Fruit fly (Drosophila melanogaster) whole organism, embryonic: ENCODE results near the gene spn-B.

Experiments
- Awh ChIP-seq: fragments of 200-800 bp; sonication (Bioruptor generic); IDR thresholded peaks from 2 replicates; pipeline ENCODE4, ENCODE4 v1.3.6; 2022; ENCODE audit warnings: missing biosample characterization, missing genetic modification characterization
- BEAF-32 ChIP-seq: fragments of 200-800 bp; sonication (Bioruptor generic); optimal IDR thresholded peaks from 3 replicates; lab custom pipeline; 2017; ENCODE audit warnings: missing biosample characterization, missing genetic modification characterization, mild to moderate bottlenecking, moderate library complexity, missing genetic modification reagents
- Bgb ChIP-seq: fragments of 200-800 bp; sonication (Bioruptor generic); IDR thresholded peaks from 2 replicates; pipeline ENCODE4 v1.3.6; 2022; ENCODE audit warnings: missing biosample characterization, missing genetic modification characterization; ENCODE audit not compliant: partially characterized antibody
- CG1024 ChIP-seq: fragments of 200-800 bp; sonication (Bioruptor generic); IDR thresholded peaks from 2 replicates; pipeline ENCODE4 v1.3.6; 2022; ENCODE audit warnings: missing biosample characterization, missing genetic modification characterization
- CG12391 ChIP-seq: fragments of 200-800 bp; sonication (Bioruptor generic); optimal IDR thresholded peaks from 3 replicates; lab custom pipeline; 2018; ENCODE audit warnings: missing biosample characterization, mild to moderate bottlenecking, missing genetic modification characterization, moderate library complexity
- CG13624 ChIP-seq: fragments of 200-800 bp; sonication (Bioruptor generic); optimal IDR thresholded peaks from 2 replicates; lab custom pipeline; 2016; ENCODE audit warnings: missing biosample characterization, missing genetic modification characterization
- CG14050 ChIP-seq: fragments of 200-800 bp; sonication (Bioruptor generic); IDR thresholded peaks from 3 replicates; pipeline ENCODE4 v1.3.6; 2022; ENCODE audit warnings: missing biosample characterization, missing genetic modification characterization
- CG17829 ChIP-seq: fragments of 200-800 bp; optimal IDR thresholded peaks from 2 replicates; lab custom pipeline; 2019; ENCODE audit warnings: missing biosample characterization, mild to moderate bottlenecking, missing genetic modification characterization, moderate library complexity
- CG3847 ChIP-seq: fragments of 200-800 bp; sonication (Bioruptor generic); IDR thresholded peaks from 2 replicates; pipeline ENCODE4 v1.3.6; 2022; ENCODE audit warnings: missing biosample characterization, missing genetic modification characterization
- CG6175 ChIP-seq: fragments of 200-800 bp; sonication (Bioruptor generic); IDR thresholded peaks from 3 replicates; pipeline ENCODE4 v1.3.6; 2022; ENCODE audit warnings: missing biosample characterization, missing genetic modification characterization
- CG6813 ChIP-seq: fragments of 200-800 bp; sonication (Bioruptor generic); optimal IDR thresholded peaks from 2 replicates; lab custom pipeline; 2017; ENCODE audit warnings: missing biosample characterization, missing genetic modification characterization, mild to moderate bottlenecking, moderate library complexity, missing genetic modification reagents
- CG8359 ChIP-seq: fragments of 200-800 bp; sonication (Bioruptor generic); optimal IDR thresholded peaks from 2 replicates; lab custom pipeline; 2017; ENCODE audit warnings: missing biosample characterization, mild to moderate bottlenecking, missing genetic modification characterization, borderline replicate concordance
- CG8765 ChIP-seq: fragments of 200-800 bp; sonication (Bioruptor generic); IDR thresholded peaks from 2 replicates; pipeline ENCODE4 v1.3.6; 2022; ENCODE audit warnings: missing biosample characterization, missing genetic modification characterization
- CG8924 ChIP-seq: fragments of 200-800 bp; optimal IDR thresholded peaks from 3 replicates; lab custom pipeline; 2019; ENCODE audit warnings: missing biosample characterization, mild to moderate bottlenecking, missing genetic modification characterization, moderate library complexity
- CG9437 ChIP-seq: fragments of 200-800 bp; sonication (Bioruptor generic); optimal IDR thresholded peaks from 2 replicates; lab custom pipeline; 2018; ENCODE audit warnings: missing biosample characterization, mild to moderate bottlenecking, missing genetic modification characterization
- CG9797 ChIP-seq: fragments of 200-800 bp; sonication (Bioruptor generic); optimal IDR thresholded peaks from 3 replicates; lab custom pipeline; 2018; ENCODE audit warnings: missing biosample characterization, mild to moderate bottlenecking, missing genetic modification characterization
- Dbx ChIP-seq: fragments of 200-800 bp; sonication (Bioruptor generic); IDR thresholded peaks from 3 replicates; pipeline ENCODE4 v1.3.6; 2022; ENCODE audit warnings: missing biosample characterization, missing genetic modification characterization
- Drgx ChIP-seq: fragments of 200-800 bp; sonication (Bioruptor generic); IDR thresholded peaks from 2 replicates; pipeline ENCODE4 v1.3.6; 2022; ENCODE audit warnings: missing biosample characterization, missing genetic modification characterization
- E2f2 ChIP-seq: fragments of 200-800 bp; sonication (Bioruptor generic); IDR thresholded peaks from 2 replicates; pipeline ENCODE4 v1.3.6; 2022; ENCODE audit warnings: missing biosample characterization, missing genetic modification characterization
- HLH54F ChIP-seq: fragments of 200-800 bp; sonication (Bioruptor generic); optimal IDR thresholded peaks from 3 replicates; lab custom pipeline; 2016; ENCODE audit warnings: missing biosample characterization, missing genetic modification characterization
- Hr3 ChIP-seq: fragments of 200-800 bp; sonication (Bioruptor generic); optimal IDR thresholded peaks from 3 replicates; lab custom pipeline; 2016; ENCODE audit warnings: missing biosample characterization, missing genetic modification characterization
- MBD-R2 ChIP-seq: fragments of 200-800 bp; sonication (Bioruptor generic); IDR thresholded peaks from 2 replicates; pipeline ENCODE4 v1.3.6; 2022; ENCODE audit warnings: missing biosample characterization, missing genetic modification characterization
- MESR4 ChIP-seq: fragments of 200-800 bp; sonication (Bioruptor generic); optimal IDR thresholded peaks from 2 replicates; lab custom pipeline; 2018; ENCODE audit warnings: missing biosample characterization, mild to moderate bottlenecking, missing genetic modification characterization, moderate library complexity
- Med ChIP-seq: fragments of 200-800 bp; sonication (Bioruptor generic); peaks from one replicate; lab custom pipeline; 2016; ENCODE audit warnings: missing biosample characterization, missing genetic modification characterization, mild to moderate bottlenecking, inconsistent platforms, moderate library complexity
- NK7.1 ChIP-seq: fragments of 200-800 bp; sonication (Bioruptor generic); optimal IDR thresholded peaks from 3 replicates; lab custom pipeline; 2016; ENCODE audit warnings: missing biosample characterization, missing genetic modification characterization
- Nf-YB ChIP-seq: fragments of 200-800 bp; sonication (Bioruptor generic); optimal IDR thresholded peaks from 3 replicates; lab custom pipeline; 2019; ENCODE audit warnings: missing biosample characterization, mild to moderate bottlenecking, missing genetic modification characterization, moderate library complexity
- Scr ChIP-seq: fragments of 200-800 bp; sonication (Bioruptor generic); IDR thresholded peaks from 2 replicates; pipeline ENCODE4 v1.3.6; 2022; ENCODE audit warnings: missing biosample characterization, missing genetic modification characterization; ENCODE audit not compliant: partially characterized antibody
- Xbp1 ChIP-seq: fragments of 200-800 bp; sonication (Bioruptor generic); optimal IDR thresholded peaks from 3 replicates; lab custom pipeline; 2016; ENCODE audit warnings: missing biosample characterization, mild to moderate bottlenecking, missing genetic modification characterization
- ab ChIP-seq: fragments of 200-800 bp; sonication (Bioruptor generic); optimal IDR thresholded peaks from 2 replicates; lab custom pipeline; 2016; ENCODE audit warnings: missing biosample characterization, missing genetic modification characterization
- ac ChIP-seq: fragments of 200-800 bp; sonication (Bioruptor generic); optimal IDR thresholded peaks from 3 replicates; lab custom pipeline; 2017; ENCODE audit warnings: missing biosample characterization, mild to moderate bottlenecking, missing genetic modification characterization
- al ChIP-seq: fragments of 200-800 bp; sonication (Bioruptor generic); IDR thresholded peaks from 2 replicates; pipeline ENCODE4 v1.3.6; 2022; ENCODE audit warnings: missing biosample characterization, missing genetic modification characterization
- ato ChIP-seq: fragments of 200-800 bp; sonication (Bioruptor generic); IDR thresholded peaks from 2 replicates; pipeline ENCODE4 v1.3.6; 2022; ENCODE audit warnings: missing biosample characterization, missing genetic modification characterization; ENCODE audit not compliant: partially characterized antibody
- cwo ChIP-seq: fragments of 200-800 bp; sonication (Bioruptor generic); optimal IDR thresholded peaks from 3 replicates; lab custom pipeline; 2017; ENCODE audit warnings: missing biosample characterization, missing genetic modification characterization, mild to moderate bottlenecking, moderate library complexity, missing genetic modification reagents
- emc ChIP-seq: fragments of 200-800 bp; sonication (Bioruptor generic); optimal IDR thresholded peaks from 2 replicates; lab custom pipeline; 2016; ENCODE audit warnings: missing biosample characterization, missing genetic modification characterization
- gfzf ChIP-seq: fragments of 200-800 bp; sonication (Bioruptor generic); optimal IDR thresholded peaks from 2 replicates; lab custom pipeline; 2016; ENCODE audit warnings: missing biosample characterization, mild to moderate bottlenecking, missing genetic modification characterization, moderate library complexity
- gro ChIP-seq: fragments of 200-800 bp; sonication (Bioruptor generic); optimal IDR thresholded peaks from 2 replicates; lab custom pipeline; 2016; ENCODE audit warnings: missing biosample characterization, missing genetic modification characterization
- kay ChIP-seq: fragments of 200-800 bp; sonication (Bioruptor generic); optimal IDR thresholded peaks from 2 replicates; lab custom pipeline; 2016; ENCODE audit warnings: missing biosample characterization, missing genetic modification characterization
- ken ChIP-seq: fragments of 200-800 bp; sonication (Bioruptor generic); IDR thresholded peaks from 3 replicates; pipeline ENCODE4 v1.3.6; 2022; ENCODE audit warnings: missing biosample characterization, missing genetic modification characterization
- nerfin-1 ChIP-seq: fragments of 200-800 bp; sonication (Bioruptor generic); optimal IDR thresholded peaks from 3 replicates; lab custom pipeline; 2019; ENCODE audit warnings: missing biosample characterization, mild to moderate bottlenecking, missing genetic modification characterization, moderate library complexity
- oc ChIP-seq: fragments of 200-800 bp; sonication (Bioruptor generic); optimal IDR thresholded peaks from 2 replicates; lab custom pipeline; 2018; ENCODE audit warnings: missing biosample characterization, mild to moderate bottlenecking, missing genetic modification characterization, moderate library complexity
- pnt ChIP-seq: fragments of 200-800 bp; sonication (Bioruptor generic); optimal IDR thresholded peaks from 3 replicates; lab custom pipeline; 2016; ENCODE audit warnings: missing biosample characterization, missing genetic modification characterization
- psq ChIP-seq: fragments of 200-800 bp; sonication (Bioruptor generic); optimal IDR thresholded peaks from 2 replicates; lab custom pipeline; 2017; ENCODE audit warnings: missing biosample characterization, missing genetic modification characterization
- row ChIP-seq: fragments of 200-800 bp; sonication (Bioruptor generic); IDR thresholded peaks from 3 replicates; pipeline ENCODE4 v1.3.6; 2022; ENCODE audit warnings: missing biosample characterization, missing genetic modification characterization
- scrt ChIP-seq: fragments of 200-800 bp; sonication (Bioruptor generic); optimal IDR thresholded peaks from 2 replicates; lab custom pipeline; 2018; ENCODE audit warnings: missing biosample characterization, mild to moderate bottlenecking, missing genetic modification characterization, moderate library complexity
- slou ChIP-seq: fragments of 200-800 bp; sonication (Bioruptor generic); optimal IDR thresholded peaks from 3 replicates; lab custom pipeline; 2016; ENCODE audit warnings: missing biosample characterization, missing genetic modification characterization
- ssp ChIP-seq: fragments of 200-800 bp; sonication (Bioruptor generic); IDR thresholded peaks from 2 replicates; pipeline ENCODE4 v1.3.6; 2022; ENCODE audit warnings: missing biosample characterization, missing genetic modification characterization
- tap ChIP-seq: fragments of 200-800 bp; optimal IDR thresholded peaks from 3 replicates; lab custom pipeline; 2019; ENCODE audit warnings: missing biosample characterization, mild to moderate bottlenecking, missing genetic modification characterization, moderate library complexity
- tgo ChIP-seq: fragments of 200-800 bp; sonication (Bioruptor generic); IDR thresholded peaks from 3 replicates; pipeline ENCODE4 v1.3.6; 2022; ENCODE audit warnings: missing biosample characterization, missing genetic modification characterization
- unc-4 ChIP-seq: fragments of 200-800 bp; sonication (Bioruptor generic); IDR thresholded peaks from 2 replicates; pipeline ENCODE4 v1.3.6; 2022; ENCODE audit warnings: missing biosample characterization, missing genetic modification characterization; ENCODE audit not compliant: partially characterized antibody
- z ChIP-seq: fragments of 200-800 bp; sonication (Bioruptor generic); IDR thresholded peaks from 3 replicates; pipeline ENCODE4 v1.3.6; 2022; ENCODE audit warnings: missing biosample characterization, missing genetic modification characterization
- zfh2 ChIP-seq: fragments of 200-800 bp; sonication (Bioruptor generic); optimal IDR thresholded peaks from 2 replicates; lab custom pipeline; 2016; ENCODE audit warnings: missing biosample characterization, missing genetic modification characterization

The spn-B gene

DNA sequence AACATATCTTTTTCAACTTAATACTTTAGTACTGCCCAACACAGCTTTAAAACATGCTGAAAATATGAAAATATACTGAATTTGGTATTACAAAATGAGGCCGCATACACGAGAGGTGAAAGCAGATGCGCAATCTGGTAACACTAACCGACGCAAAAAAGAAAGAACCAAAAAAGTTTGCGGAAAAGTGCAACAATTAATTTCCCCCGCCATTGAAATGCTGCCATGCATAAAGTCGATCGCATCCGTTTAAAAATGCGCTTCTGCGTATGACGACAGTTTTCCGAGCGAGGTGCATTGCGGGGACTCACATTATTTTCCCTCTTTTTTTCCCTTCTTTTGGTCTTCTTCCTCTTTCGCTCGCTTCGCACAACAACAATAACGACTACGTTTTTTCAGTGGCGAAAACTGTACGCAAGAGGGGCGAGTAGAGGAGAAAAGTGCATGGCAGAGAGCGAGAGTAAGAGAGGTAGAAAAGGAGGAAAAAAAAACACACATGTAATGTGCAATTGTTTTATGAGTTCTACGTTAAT is 11.9 kb upstream of the spn-B start, which contains the start of gene Set8 (continued):
- TF ChIP-seq Nf-YB (GFP tag; lab: Kevin White, UChicago) (no peak), emc (no peak), CG13624 (GFP tag; lab: Kevin White, UChicago) (peak; percentile 0), Bgb (GFP tag; lab: Robert Waterston, UW) (peak; percentile 45; the same call in 1 of the 2 replicates), tgo (GFP tag; lab: Robert Waterston, UW) (no peak), Hr3 (peak; percentile 4), Dbx (GFP tag; lab: Robert Waterston, UW) (0 out of 3 replicates have a peak, but pooled peaks have one; percentile 30), E2f2 (GFP tag; lab: Robert Waterston, UW) (0 out of 2 replicates have a peak, but pooled peaks have one; percentile 30), MBD-R2 (GFP tag; lab: Robert Waterston, UW) (peak; percentile 43), HLH54F (no peak), nerfin-1 (peak; percentile 45), ab (GFP tag; lab: Kevin White, UChicago) (no peak), al (GFP tag; lab: Robert Waterston, UW) (no peak), Awh (GFP tag; lab: Robert Waterston, UW) (no peak), CG8765 (GFP tag; lab: Robert Waterston, UW) (no peak), gfzf (GFP tag; lab: Kevin White, UChicago) (peak; percentile 94), row (GFP tag; lab: Robert Waterston, UW) (peak; percentile 33; the same call in 1 of the 3 replicates), CG8359 (GFP tag; lab: Kevin White, UChicago) (no peak), CG14050 (GFP tag; lab: Robert Waterston, UW) (no peak), psq (GFP tag; lab: Kevin White, UChicago) (peak; percentile 90), oc (tag; lab: Kevin White, UChicago) (no peak), CG17829 (tag; lab: Kevin White, UChicago) (peak; percentile 5), Med (GFP tag; lab: Kevin White, UChicago) (peak; percentile 79), Drgx (GFP tag; lab: Robert Waterston, UW) (peak; percentile 63; the same call in 1 of the 2 replicates), pnt (no peak), Xbp1 (GFP tag; lab: Kevin White, UChicago) (no peak), tap (tag; lab: Kevin White, UChicago) (no peak), z (GFP tag; lab: Robert Waterston, UW) (no peak), CG9437 (GFP tag; lab: Kevin White, UChicago) (peak; percentile 58), CG6813 (no peak), NK7.1 (GFP tag; lab: Kevin White, UChicago) (no peak), zfh2 (GFP tag; lab: Kevin White, UChicago) (no peak), ac (no peak), scrt (no peak), slou (GFP tag; lab: Kevin White, UChicago) (no peak), CG8924 (tag; lab: Kevin White, UChicago) (peak; percentile 66), CG9797 (GFP tag; lab: Kevin White, UChicago) (peak; percentile 91), cwo (no peak), ssp (GFP tag; lab: Robert Waterston, UW) (no peak), Scr (GFP tag; lab: Robert Waterston, UW) (no peak), gro (GFP tag; lab: Kevin White, UChicago) (peak; percentile 35), ato (GFP tag; lab: Robert Waterston, UW) (no peak), CG3847 (no peak), kay (no peak), CG1024 (no peak), MESR4 (GFP tag; lab: Kevin White, UChicago) (peak; percentile 93), CG12391 (peak; percentile 18), ken (no peak), BEAF-32 (GFP tag; lab: Kevin White, UChicago) (peak; percentile 41), CG6175 (GFP tag; lab: Robert Waterston, UW) (no peak), unc-4 (GFP tag; lab: Robert Waterston, UW) (0 out of 2 replicates have a peak, but pooled peaks have one; percentile 15)
